Fruit fly (Drosophila melanogaster): ENCODE results near the gene CG1172.

CG1172 gene

dm6 chr3R:5393742-5394391 lies at the start of gene CG1172:
Gene CG1172, plus strand, starts transcription at chr3R:5393922.
- TF ChIP-seq noc (tag; optimal IDR thresholded peaks at IDR 0.05): no peak

dm6 chr3R:5346707-5347323 lies 46.9 kb upstream of the CG1172 start:
- TF ChIP-seq noc (tag; optimal IDR thresholded peaks at IDR 0.05): no peak

dm6 chr3R:5350393-5350972 lies 43.2 kb upstream of the CG1172 start, which contains the start of gene mtd:
Gene mtd, minus strand, starts transcription at chr3R:5350443.
- no peak for TF ChIP-seq noc (tag; optimal IDR thresholded peaks at IDR 0.05)

dm6 chr3R:5354373-5355134 lies 39.2 kb upstream of the CG1172 start, which contains the start of the genes CG11999 and CG1161:
Gene CG11999, minus strand, starts transcription at chr3R:5354747.
Gene CG1161, plus strand, starts transcription at chr3R:5355092.
- TF ChIP-seq noc (tag; optimal IDR thresholded peaks at IDR 0.05): peak; percentile 4

dm6 chr3R:5355135-5355493 lies 38.6 kb upstream of the CG1172 start:
- no peak for TF ChIP-seq noc (tag; optimal IDR thresholded peaks at IDR 0.05)

- TF ChIP-seq noc (tag; optimal IDR thresholded peaks at IDR 0.05): no peak
Measured at dm6 chr3R:5357935-5358414, 35.7 kb upstream of the CG1172 start, which contains the start of gene Prosbeta7. Gene Prosbeta7, minus strand, starts transcription at chr3R:5358364.

- peak; percentile 87 for TF ChIP-seq noc (tag; optimal IDR thresholded peaks at IDR 0.05)
Measured at dm6 chr3R:5361681-5362319, 31.9 kb upstream of the CG1172 start.

- no peak for TF ChIP-seq noc (tag; optimal IDR thresholded peaks at IDR 0.05)
Measured at dm6 chr3R:5363412-5363811, 30.3 kb upstream of the CG1172 start.

- peak; percentile 55 for TF ChIP-seq noc (tag; optimal IDR thresholded peaks at IDR 0.05)
Measured at dm6 chr3R:5364539-5365273, 29.0 kb upstream of the CG1172 start.

- no peak for TF ChIP-seq noc (tag; optimal IDR thresholded peaks at IDR 0.05)
Measured at dm6 chr3R:5367512-5368169, 26.1 kb upstream of the CG1172 start.

dm6 chr3R:5368170-5368781 lies 25.4 kb upstream of the CG1172 start, which contains the start of gene Cerk:
Gene Cerk, minus strand, starts transcription at chr3R:5368306.
- no peak for TF ChIP-seq noc (tag; optimal IDR thresholded peaks at IDR 0.05)

- TF ChIP-seq noc (tag; optimal IDR thresholded peaks at IDR 0.05): no peak
Measured at dm6 chr3R:5369490-5370001, 24.2 kb upstream of the CG1172 start, which contains the start of the genes CG31542 and CG34277. Gene CG31542, plus strand, starts transcription at chr3R:5369540. Gene CG34277, plus strand, starts transcription at chr3R:5369540.

dm6 chr3R:5371563-5371962 lies 22.2 kb upstream of the CG1172 start, which contains the start of gene Polr2F:
Gene Polr2F, plus strand, starts transcription at chr3R:5371795.
- TF ChIP-seq noc (tag; optimal IDR thresholded peaks at IDR 0.05): peak; percentile 51
